Fruit fly (Drosophila melanogaster) whole organism, larva: Measurements from ENCODE around the gene Grip71.

Source experiments
- noc ChIP-seq: fragments of 200-800 bp; sonication (Bioruptor generic); optimal IDR thresholded peaks from 3 replicates; lab custom pipeline; 2019; ENCODE audit warnings: missing biosample characterization, mild to moderate bottlenecking, missing genetic modification characterization, moderate library complexity

Gene Grip71

DNA sequence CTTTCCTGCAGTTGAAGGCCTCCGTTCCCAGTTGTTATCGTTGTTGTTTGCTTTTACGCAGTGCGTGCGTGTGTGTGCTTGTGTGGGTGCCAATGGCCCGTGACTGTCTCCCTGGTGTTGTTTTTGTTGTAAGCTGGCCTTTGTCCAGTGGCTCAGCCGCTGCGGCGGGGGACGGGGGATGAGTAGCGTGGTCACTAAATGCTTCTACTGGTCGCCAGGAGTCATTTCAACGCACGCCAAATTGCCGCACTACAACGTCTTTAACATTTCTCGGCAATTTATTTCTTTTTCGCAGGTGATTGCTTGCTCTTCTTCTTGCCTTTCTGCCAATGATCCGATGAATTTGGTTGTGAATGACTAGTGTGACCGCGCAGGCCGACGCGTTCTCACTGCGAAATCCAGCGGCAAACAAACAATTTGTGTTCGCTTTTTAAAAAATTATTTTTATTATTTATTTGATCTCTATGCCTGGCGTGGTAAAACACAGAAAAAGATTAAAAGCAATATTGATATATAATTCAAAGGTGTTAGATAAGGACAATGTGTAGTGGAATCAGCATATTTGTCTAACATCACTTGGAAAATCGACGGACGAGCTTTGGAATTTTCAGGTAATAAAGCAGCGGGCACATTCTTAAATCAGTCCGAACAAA is at the start of gene Grip71, which contains the start of gene Faf2:
Gene Grip71, plus strand, starts transcription at position 608 of the 653 bp plus-strand sequence.
Gene Faf2, minus strand, starts transcription at position 450 of the 653 bp plus-strand sequence.
- TF ChIP-seq noc = peak; percentile 46

DNA sequence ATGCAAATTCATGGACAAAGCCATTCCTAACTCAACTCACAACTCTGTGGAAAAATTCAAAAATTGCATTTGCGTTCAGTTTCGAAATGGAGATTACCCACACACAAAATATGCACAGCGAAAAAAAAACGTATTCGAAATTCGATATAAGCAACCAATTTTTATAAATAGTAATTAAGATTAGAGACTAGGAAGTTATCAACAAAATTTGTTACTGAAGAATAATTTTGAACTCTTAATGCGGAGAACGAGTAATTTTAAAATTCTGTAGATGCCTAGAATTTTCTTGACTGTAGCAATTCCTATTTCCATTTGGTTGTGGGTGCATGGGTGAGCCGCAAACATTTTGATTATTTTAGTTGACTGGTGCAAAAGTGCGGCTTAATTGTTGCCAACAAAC is 45.3 kb upstream of the Grip71 start:
- TF ChIP-seq noc = no peak

- TF ChIP-seq noc = no peak
Measured at dm6 chr2L:18664707-18665550, 43.7 kb upstream of the Grip71 start.

DNA sequence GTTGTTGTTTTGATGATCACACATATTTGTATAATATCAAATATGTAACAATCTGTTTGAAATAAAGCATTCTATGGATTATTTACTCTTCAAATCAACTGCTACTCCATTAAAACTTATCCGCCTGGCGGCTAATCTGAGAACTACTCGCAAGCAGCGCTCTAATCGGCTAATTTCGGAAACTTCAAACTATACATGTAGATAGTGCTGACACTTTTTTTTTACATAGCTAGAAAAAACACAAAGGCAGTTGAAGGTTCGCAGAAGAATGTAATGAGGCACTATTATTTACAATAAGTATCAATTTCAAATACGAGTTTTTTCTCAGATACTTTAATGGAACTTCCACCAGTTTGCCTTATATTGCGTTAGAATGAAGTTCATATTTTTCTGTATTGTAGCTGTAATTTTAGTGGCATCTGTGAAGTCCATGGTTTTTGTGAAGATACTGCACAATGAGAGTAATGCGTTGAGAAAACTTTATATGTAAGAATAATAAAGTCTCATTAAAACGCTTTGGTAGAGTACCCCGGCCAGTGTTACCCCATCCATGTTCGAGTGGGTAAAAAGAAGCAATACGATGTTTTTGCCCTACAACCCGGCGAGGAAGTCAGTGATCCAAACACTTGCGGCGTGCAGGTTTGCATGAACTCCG is 42.6 kb upstream of the Grip71 start:
- no peak for TF ChIP-seq noc

DNA sequence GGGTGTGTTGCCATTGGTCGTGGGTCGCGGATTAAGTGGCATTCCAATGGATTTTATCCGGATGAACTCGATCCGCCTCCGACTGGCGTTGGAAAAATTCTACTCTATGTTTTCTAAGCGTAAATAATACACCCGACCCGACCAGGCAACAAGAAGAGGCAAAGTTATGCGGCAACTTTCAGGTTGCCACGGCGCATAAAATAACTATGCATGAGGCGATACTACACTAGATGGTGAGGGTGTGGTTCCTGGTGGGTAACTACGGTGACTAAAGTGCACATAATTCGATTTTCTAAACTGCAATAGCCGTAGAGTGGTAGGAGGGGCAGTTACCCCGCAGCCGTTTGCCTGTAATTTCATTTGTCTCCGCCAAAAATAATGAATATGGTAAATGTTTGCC is 37.5 kb upstream of the Grip71 start, which contains the start of gene CG43338:
Gene CG43338, minus strand, starts transcription at position 101 of the 400 bp plus-strand sequence.
- TF ChIP-seq noc = no peak

DNA sequence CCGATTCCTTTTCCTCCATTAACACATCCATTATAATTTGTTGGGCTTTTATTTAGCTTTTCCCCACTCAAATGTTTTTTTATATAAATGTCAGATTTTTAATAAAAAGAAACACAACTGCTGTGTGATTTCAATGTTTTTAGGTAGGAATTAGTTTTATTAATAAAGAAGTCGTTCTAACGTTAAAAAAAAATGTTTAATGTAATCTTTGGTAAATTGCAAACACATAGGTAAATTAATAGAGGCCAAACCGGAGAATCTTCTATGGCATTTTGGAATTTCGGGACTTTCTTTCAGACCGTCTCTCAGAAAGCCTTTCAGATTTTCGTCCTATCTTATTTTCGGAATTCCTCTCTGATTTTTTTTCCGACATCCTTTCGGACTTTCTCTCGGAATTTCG is 35.5 kb upstream of the Grip71 start, which contains the start of gene CG43339:
Gene CG43339, minus strand, starts transcription at position 101 of the 400 bp plus-strand sequence.
- TF ChIP-seq noc = no peak

DNA sequence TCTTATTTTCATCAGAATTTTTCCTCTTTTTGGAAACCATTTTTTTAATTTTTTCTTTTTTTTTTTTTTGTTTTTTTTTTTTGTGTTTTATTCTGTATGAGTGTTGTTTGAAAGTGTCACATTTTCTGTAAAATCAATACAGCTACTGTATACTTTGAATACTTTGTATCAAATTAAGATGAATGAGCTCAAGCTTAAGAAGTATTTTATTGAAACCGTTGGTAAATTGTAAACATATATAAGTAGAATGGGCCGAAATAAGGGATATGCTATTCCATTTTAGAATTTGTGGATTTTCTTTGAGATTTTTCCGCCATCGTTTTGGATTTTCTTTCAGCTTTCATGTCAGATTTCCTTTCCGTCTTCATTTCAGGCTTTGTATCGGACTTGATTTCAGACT is 33.7 kb upstream of the Grip71 start, which contains the start of gene Mst36Fb:
Gene Mst36Fb, minus strand, starts transcription at position 101 of the 400 bp plus-strand sequence.
- no peak for TF ChIP-seq noc

dm6 chr2L:18676948-18677820 is 31.5 kb upstream of the Grip71 start, which contains the start of the genes Mst36Fa and CG31751:
Gene Mst36Fa, minus strand, starts transcription at chr2L:18676998.
Gene CG31751, plus strand, starts transcription at chr2L:18677221.
- TF ChIP-seq noc = peak; percentile 76

- peak; percentile 76 for TF ChIP-seq noc
Measured at dm6 chr2L:18677910-18678639, 30.6 kb upstream of the Grip71 start.

dm6 chr2L:18681903-18682302 is 26.7 kb upstream of the Grip71 start, which contains the start of gene tos:
Gene tos, minus strand, starts transcription at chr2L:18682075.
- no peak for TF ChIP-seq noc

dm6 chr2L:18687827-18688226 is 20.8 kb upstream of the Grip71 start:
- no peak for TF ChIP-seq noc

DNA sequence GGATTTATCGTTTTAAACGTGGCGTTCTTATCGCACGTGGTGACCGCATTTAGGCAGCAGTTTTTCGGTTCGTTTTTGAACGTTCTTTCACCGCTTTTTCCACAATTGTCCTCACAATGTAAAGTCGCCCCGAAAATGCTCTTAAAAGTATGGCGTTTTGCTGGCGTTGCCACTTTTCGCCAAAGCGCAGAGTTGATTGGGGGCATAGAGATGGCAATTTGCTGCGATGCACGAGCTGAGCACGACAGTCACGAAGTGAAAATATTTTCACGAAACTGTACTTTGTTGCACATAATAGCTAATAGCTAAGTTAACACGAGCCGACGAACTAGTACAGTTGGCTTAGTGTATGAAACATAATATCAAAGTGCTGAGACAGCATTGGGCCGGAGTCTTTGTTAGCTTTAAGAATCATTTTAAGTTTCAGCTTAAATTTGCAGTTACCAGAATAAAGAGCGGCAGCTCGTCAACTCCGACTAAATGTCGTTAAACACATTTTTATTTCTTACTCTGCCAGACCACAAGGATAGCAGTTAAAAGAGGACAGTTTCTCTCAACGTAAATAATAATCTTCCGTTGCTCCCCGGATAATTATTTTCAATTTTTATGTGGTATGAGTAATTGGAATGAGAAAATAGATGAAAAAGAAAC is 19.9 kb upstream of the Grip71 start, which contains the start of gene msl-1:
Gene msl-1, minus strand, starts transcription at position 155 of the 651 bp plus-strand sequence.
- TF ChIP-seq noc = no peak

DNA sequence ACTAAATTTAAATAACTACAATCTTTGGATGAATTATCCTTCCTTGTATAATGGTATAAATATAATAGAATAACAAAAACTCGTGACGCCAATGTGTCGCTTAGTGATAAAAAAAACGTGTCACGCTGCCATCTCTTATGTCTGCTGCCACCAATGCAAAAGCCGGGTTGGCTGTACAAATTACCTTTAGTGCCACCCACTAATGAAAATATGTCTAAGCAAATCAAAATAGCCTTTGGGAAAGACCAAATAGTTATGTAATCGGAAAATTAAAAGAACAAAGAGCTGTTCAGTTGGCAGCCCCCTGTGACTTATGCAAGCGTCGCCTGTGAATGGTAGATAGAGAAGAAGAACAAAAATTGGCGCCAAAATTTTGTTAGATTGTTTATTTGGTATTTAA is 19.3 kb upstream of the Grip71 start, which contains the start of gene CG10336:
Gene CG10336, plus strand, starts transcription at position 153 of the 400 bp plus-strand sequence.
- no peak for TF ChIP-seq noc
